In the genomic region with DNA sequence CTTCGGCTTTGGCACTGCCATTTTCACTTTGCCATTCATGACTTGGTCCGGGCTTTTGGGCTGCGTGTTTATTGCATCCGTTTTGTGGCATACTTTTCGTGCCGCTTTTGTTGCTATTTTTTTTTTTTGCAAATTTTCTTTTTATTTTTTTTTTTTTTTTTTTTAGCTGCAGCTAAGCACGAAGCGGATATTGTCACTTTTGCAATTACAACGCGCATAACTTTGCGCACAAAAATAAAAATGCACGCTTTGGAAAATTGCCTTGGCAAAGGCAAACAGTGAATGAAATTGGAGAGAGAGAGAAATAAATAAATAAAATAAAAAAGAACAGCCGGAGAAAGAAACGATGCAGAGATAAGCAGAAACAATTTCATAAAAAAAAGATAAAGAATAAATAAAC, we compare ENCODE assay signal across 4 fruit fly cellular contexts.
TF ChIP-seq lines count a peak whose summit lies in the region.

No protein-coding gene starts in this region.

TF ChIP-seq in whole organism, adult, 20 proteins besides CTCF, POLR2A, EP300 and RAD21:
- TF ChIP-seq CG1620 (GFP tag; optimal IDR thresholded peaks at IDR 0.05; lab: Kevin White, UChicago), result no peak
- TF ChIP-seq CG7045 (GFP tag; optimal IDR thresholded peaks at IDR 0.05; lab: Kevin White, UChicago), result no peak
- no peak for TF ChIP-seq Clk (GFP tag; optimal IDR thresholded peaks at IDR 0.05; lab: Kevin White, UChicago)
- TF ChIP-seq cnc (optimal IDR thresholded peaks at IDR 0.05; lab: Kevin White, UChicago), result no peak
- TF ChIP-seq CG11617 (GFP tag; optimal IDR thresholded peaks at IDR 0.05; lab: Kevin White, UChicago), result no peak
- no peak for TF ChIP-seq CG7101 (tag; optimal IDR thresholded peaks at IDR 0.05; lab: Kevin White, UChicago)
- no peak for TF ChIP-seq CG12768 (GFP tag; optimal IDR thresholded peaks at IDR 0.05; lab: Kevin White, UChicago)
- peak; percentile 60 for TF ChIP-seq tj (GFP tag; optimal IDR thresholded peaks at IDR 0.05; lab: Kevin White, UChicago)

TF ChIP-seq in whole organism, prepupa, 60 proteins besides CTCF, POLR2A, EP300 and RAD21:
- peak; percentile 55; the same call in 1 of the 3 replicates for TF ChIP-seq eg (GFP tag; IDR thresholded peaks at IDR 0.05; lab: Robert Waterston, UW)
- TF ChIP-seq ss (GFP tag; optimal IDR thresholded peaks at IDR 0.05; lab: Kevin White, UChicago), result no peak
- peak; percentile 44; the same call in 1 of the 2 replicates for TF ChIP-seq CG15336 (GFP tag; IDR thresholded peaks at IDR 0.05; lab: Robert Waterston, UW)
- peak; percentile 19 for TF ChIP-seq Lpt (GFP tag; optimal IDR thresholded peaks at IDR 0.05; lab: Kevin White, UChicago)
- TF ChIP-seq CG32006 (GFP tag; optimal IDR thresholded peaks at IDR 0.05; lab: Kevin White, UChicago), result no peak
- no peak for TF ChIP-seq Hr38 (GFP tag; optimal IDR thresholded peaks at IDR 0.05; lab: Kevin White, UChicago)
- TF ChIP-seq CG6808 (GFP tag; optimal IDR thresholded peaks at IDR 0.05; lab: Kevin White, UChicago), result no peak
- no peak for TF ChIP-seq pdm3 (GFP tag; optimal IDR thresholded peaks at IDR 0.05; lab: Kevin White, UChicago)
- TF ChIP-seq CG8119 (GFP tag; IDR thresholded peaks at IDR 0.05; lab: Robert Waterston, UW), result peak; percentile 43; the same call in 2 of the 3 replicates

TF ChIP-seq in whole organism, pupa, 21 proteins besides CTCF, POLR2A, EP300 and RAD21:
- no peak for TF ChIP-seq CG32121 (GFP tag; IDR thresholded peaks at IDR 0.05; lab: Robert Waterston, UW)
- TF ChIP-seq CG4496 (GFP tag; IDR thresholded peaks at IDR 0.05; lab: Robert Waterston, UW), result peak; percentile 30; the same call in 1 of the 3 replicates
- TF ChIP-seq CG12605 (GFP tag; IDR thresholded peaks at IDR 0.05; lab: Robert Waterston, UW), result 0 out of 2 replicates have a peak, but pooled peaks have one; percentile 35
- no peak for TF ChIP-seq gl (tag; optimal IDR thresholded peaks at IDR 0.05; lab: Kevin White, UChicago)
- TF ChIP-seq CG10348 (GFP tag; IDR thresholded peaks at IDR 0.05; lab: Robert Waterston, UW), result no peak
- TF ChIP-seq CG8301 (tag; optimal IDR thresholded peaks at IDR 0.05; lab: Kevin White, UChicago), result no peak
- TF ChIP-seq CG13204 (GFP tag; optimal IDR thresholded peaks at IDR 0.05; lab: Kevin White, UChicago), result no peak

TF ChIP-seq in whole organism, wandering third instar larva, 38 proteins besides CTCF, POLR2A, EP300 and RAD21:
- TF ChIP-seq jim (GFP tag; optimal IDR thresholded peaks at IDR 0.05; lab: Kevin White, UChicago) (no peak), psq (GFP tag; optimal IDR thresholded peaks at IDR 0.05; lab: Kevin White, UChicago) (peak; percentile 29), foxo (GFP tag; optimal IDR thresholded peaks at IDR 0.05; lab: Kevin White, UChicago) (no peak), Myc (optimal IDR thresholded peaks at IDR 0.05; lab: Kevin White, UChicago) (no peak), OdsH (GFP tag; optimal IDR thresholded peaks at IDR 0.05; lab: Kevin White, UChicago) (no peak), GATAd (GFP tag; optimal IDR thresholded peaks at IDR 0.05; lab: Kevin White, UChicago) (no peak), tai (GFP tag; optimal IDR thresholded peaks at IDR 0.05; lab: Kevin White, UChicago) (no peak)
TF ChIP-seq in whole organism, wandering third instar larva: peak in this region for 1.
